In the genomic region with DNA sequence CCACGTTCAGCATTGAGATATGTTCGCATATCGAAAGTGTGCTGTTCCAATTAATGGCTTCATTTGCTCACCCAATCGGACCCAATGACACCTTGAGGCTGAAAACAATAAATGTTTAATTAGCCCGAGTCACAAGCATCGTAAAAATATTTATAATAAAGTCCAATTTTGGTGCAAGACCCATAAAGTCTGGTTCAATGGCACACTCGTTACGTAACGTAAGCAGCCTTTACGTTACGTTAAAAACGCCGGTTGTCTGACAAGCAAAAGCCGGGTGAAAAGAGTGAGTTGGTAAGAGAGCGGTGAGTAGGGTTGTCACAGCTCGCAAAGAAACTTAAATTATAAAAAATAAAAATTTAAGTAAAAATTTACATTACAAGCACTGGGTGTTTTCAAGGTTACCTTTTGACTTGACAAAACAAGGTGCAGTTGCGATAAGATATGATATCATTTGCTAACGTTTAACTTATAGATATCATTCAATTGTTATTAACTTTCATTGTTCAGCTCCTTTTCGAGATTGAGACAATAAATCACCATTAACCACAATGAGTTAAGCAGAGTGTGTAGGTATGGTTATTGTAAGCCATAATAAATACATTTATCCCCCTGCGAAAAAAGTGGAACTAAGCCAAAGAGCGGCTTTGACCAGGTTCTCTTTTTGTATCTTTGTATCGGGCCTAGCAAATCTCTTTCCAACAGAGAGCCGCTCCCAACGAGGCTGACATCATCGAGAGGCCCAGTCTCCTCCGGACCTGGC, we compare ENCODE assay signal across 1 fruit fly cellular context.
TF ChIP-seq lines count a peak whose summit lies in the region.

No protein-coding gene starts in this region.

TF ChIP-seq in whole organism, embryonic, 481 proteins besides CTCF, POLR2A, EP300 and RAD21 (continued from another document and continues in another):
- TF ChIP-seq dpn (GFP tag; optimal IDR thresholded peaks at IDR 0.05; lab: Kevin White, UChicago) (no peak), CG2889 (GFP tag; IDR thresholded peaks at IDR 0.05; lab: Robert Waterston, UW) (no peak), CG2120 (GFP tag; optimal IDR thresholded peaks at IDR 0.05; lab: Kevin White, UChicago) (peak; percentile 63), H2.0 (GFP tag; IDR thresholded peaks at IDR 0.05; lab: Robert Waterston, UW) (no peak), CG10543 (GFP tag; optimal IDR thresholded peaks at IDR 0.05; lab: Kevin White, UChicago) (no peak), Hr3 (GFP tag; optimal IDR thresholded peaks at IDR 0.05; lab: Kevin White, UChicago) (no peak), CG1603 (tag; optimal IDR thresholded peaks at IDR 0.05; lab: Kevin White, UChicago) (peak; percentile 26), CG10959 (GFP tag; IDR thresholded peaks at IDR 0.05; lab: Robert Waterston, UW) (no peak), ewg (GFP tag; optimal IDR thresholded peaks at IDR 0.05; lab: Kevin White, UChicago) (no peak), nerfin-2 (GFP tag; IDR thresholded peaks at IDR 0.05; lab: Robert Waterston, UW; ENCODE audit: partially characterized antibody) (no peak), Camta (GFP tag; optimal IDR thresholded peaks at IDR 0.05; lab: Kevin White, UChicago) (no peak), bab2 (GFP tag; optimal IDR thresholded peaks at IDR 0.05; lab: Kevin White, UChicago) (no peak), CG34224 (GFP tag; IDR thresholded peaks at IDR 0.05; lab: Robert Waterston, UW; ENCODE audit: partially characterized antibody) (no peak), CG3838 (GFP tag; optimal IDR thresholded peaks at IDR 0.05; lab: Kevin White, UChicago) (no peak), Scr (GFP tag; IDR thresholded peaks at IDR 0.05; lab: Robert Waterston, UW; ENCODE audit: partially characterized antibody) (no peak), CG15514 (GFP tag; optimal IDR thresholded peaks at IDR 0.05; lab: Kevin White, UChicago) (peak; percentile 16), Ravus (GFP tag; IDR thresholded peaks at IDR 0.05; lab: Robert Waterston, UW) (no peak), CG6813 (GFP tag; optimal IDR thresholded peaks at IDR 0.05; lab: Kevin White, UChicago) (no peak), Spps (tag; optimal IDR thresholded peaks at IDR 0.05; lab: Kevin White, UChicago) (no peak), gro (GFP tag; optimal IDR thresholded peaks at IDR 0.05; lab: Kevin White, UChicago) (no peak), pros (GFP tag; optimal IDR thresholded peaks at IDR 0.05; lab: Kevin White, UChicago) (no peak), CG10366 (GFP tag; IDR thresholded peaks at IDR 0.05; lab: Robert Waterston, UW) (no peak), slbo (GFP tag; IDR thresholded peaks at IDR 0.05; lab: Robert Waterston, UW) (peak; percentile 42; the same call in 1 of the 2 replicates), Taf1 (GFP tag; IDR thresholded peaks at IDR 0.05; lab: Robert Waterston, UW) (no peak), D (optimal IDR thresholded peaks at IDR 0.05; lab: Kevin White, UChicago) (no peak), D (GFP tag; optimal IDR thresholded peaks at IDR 0.05; lab: Kevin White, UChicago) (no peak), CG3163 (GFP tag; optimal IDR thresholded peaks at IDR 0.05; lab: Kevin White, UChicago) (peak; percentile 93), HLH4C (GFP tag; IDR thresholded peaks at IDR 0.05; lab: Robert Waterston, UW; ENCODE audit: partially characterized antibody) (no peak), CG14710 (tag; optimal IDR thresholded peaks at IDR 0.05; lab: Kevin White, UChicago) (peak; percentile 29), CG12155 (GFP tag; optimal IDR thresholded peaks at IDR 0.05; lab: Kevin White, UChicago) (peak; percentile 28), Dbx (GFP tag; IDR thresholded peaks at IDR 0.05; lab: Robert Waterston, UW) (no peak), CG11560 (tag; IDR thresholded peaks at IDR 0.05; lab: Robert Waterston, UW) (no peak), pum (GFP tag; optimal IDR thresholded peaks at IDR 0.05; lab: Kevin White, UChicago) (no peak), CG32532 (GFP tag; IDR thresholded peaks at IDR 0.05; lab: Robert Waterston, UW) (peak; percentile 27; the same call in 1 of the 2 replicates), Atf-2 (GFP tag; optimal IDR thresholded peaks at IDR 0.05; lab: Kevin White, UChicago) (no peak), tgo (GFP tag; IDR thresholded peaks at IDR 0.05; lab: Robert Waterston, UW) (peak; percentile 32; the same call in 2 of the 3 replicates), Chrac-16 (GFP tag; optimal IDR thresholded peaks at IDR 0.05; lab: Kevin White, UChicago) (peak; percentile 18), twi (tag; optimal IDR thresholded peaks at IDR 0.05; lab: Kevin White, UChicago) (no peak), CG16779 (GFP tag; IDR thresholded peaks at IDR 0.05; lab: Robert Waterston, UW) (no peak), corto (GFP tag; optimal IDR thresholded peaks at IDR 0.05; lab: Kevin White, UChicago) (peak; percentile 35), lola (GFP tag; optimal IDR thresholded peaks at IDR 0.05; lab: Kevin White, UChicago) (peak in 1 of 3 experiments; percentile 36), NfI (GFP tag; optimal IDR thresholded peaks at IDR 0.05; lab: Kevin White, UChicago) (peak; percentile 55), CG9609 (GFP tag; optimal IDR thresholded peaks at IDR 0.05; lab: Kevin White, UChicago) (peak; percentile 7), cato (GFP tag; optimal IDR thresholded peaks at IDR 0.05; lab: Kevin White, UChicago; ENCODE audit: borderline replicate concordance) (peak; percentile 6), btn (GFP tag; optimal IDR thresholded peaks at IDR 0.05; lab: Kevin White, UChicago) (no peak), tll (GFP tag; optimal IDR thresholded peaks at IDR 0.05; lab: Kevin White, UChicago) (no peak), CG17385 (GFP tag; optimal IDR thresholded peaks at IDR 0.05; lab: Kevin White, UChicago) (peak; percentile 17), D19B (GFP tag; optimal IDR thresholded peaks at IDR 0.05; lab: Kevin White, UChicago) (peak; percentile 25), pzg (GFP tag; optimal IDR thresholded peaks at IDR 0.05; lab: Kevin White, UChicago) (no peak), CG7839 (tag; optimal IDR thresholded peaks at IDR 0.05; lab: Kevin White, UChicago) (peak; percentile 70), scrt (GFP tag; optimal IDR thresholded peaks at IDR 0.05; lab: Kevin White, UChicago) (peak; percentile 42), CG12769 (tag; optimal IDR thresholded peaks at IDR 0.05; lab: Kevin White, UChicago) (no peak), sqz (GFP tag; optimal IDR thresholded peaks at IDR 0.05; lab: Kevin White, UChicago) (peak; percentile 25), zen (tag; optimal IDR thresholded peaks at IDR 0.05; lab: Kevin White, UChicago) (no peak), en (GFP tag; optimal IDR thresholded peaks at IDR 0.05; lab: Kevin White, UChicago) (no peak), crc (GFP tag; optimal IDR thresholded peaks at IDR 0.05; lab: Kevin White, UChicago) (no peak), Dip2 (GFP tag; IDR thresholded peaks at IDR 0.05; lab: Robert Waterston, UW) (no peak), bsh (GFP tag; optimal IDR thresholded peaks at IDR 0.05; lab: Kevin White, UChicago) (peak; percentile 42 to 66), CG11456 (GFP tag; IDR thresholded peaks at IDR 0.05; lab: Robert Waterston, UW) (no peak), CG4730 (GFP tag; IDR thresholded peaks at IDR 0.05; lab: Robert Waterston, UW) (no peak), Antp (GFP tag; optimal IDR thresholded peaks at IDR 0.05; lab: Kevin White, UChicago) (no peak), sug (tag; optimal IDR thresholded peaks at IDR 0.05; lab: Kevin White, UChicago) (peak; percentile 42), CG17359 (tag; optimal IDR thresholded peaks at IDR 0.05; lab: Kevin White, UChicago) (peak; percentile 49), CG15601 (tag; optimal IDR thresholded peaks at IDR 0.05; lab: Kevin White, UChicago) (no peak), GATAe (GFP tag; conservative IDR thresholded peaks at IDR 0.05; lab: Robert Waterston, UW) (no peak), dm (GFP tag; optimal IDR thresholded peaks at IDR 0.05; lab: Kevin White, UChicago) (no peak), Ets65A (GFP tag; lab: Kevin White, UChicago) (no peak), Ada2b (GFP tag; IDR thresholded peaks at IDR 0.05; lab: Robert Waterston, UW) (peak; percentile 36; the same call in 1 of the 2 replicates), HmgZ (tag; optimal IDR thresholded peaks at IDR 0.05; lab: Kevin White, UChicago) (no peak), NK7.1 (GFP tag; optimal IDR thresholded peaks at IDR 0.05; lab: Kevin White, UChicago) (no peak), Opbp (GFP tag; IDR thresholded peaks at IDR 0.05; lab: Robert Waterston, UW; ENCODE audit: partially characterized antibody) (no peak), Lhr (GFP tag; optimal IDR thresholded peaks at IDR 0.05; lab: Kevin White, UChicago) (no peak), ems (GFP tag; optimal IDR thresholded peaks at IDR 0.05; lab: Kevin White, UChicago) (no peak), cad (GFP tag; optimal IDR thresholded peaks at IDR 0.05; lab: Kevin White, UChicago) (no peak), otp (GFP tag; IDR thresholded peaks at IDR 0.05; lab: Robert Waterston, UW) (no peak), CG31224 (GFP tag; IDR thresholded peaks at IDR 0.05; lab: Robert Waterston, UW) (peak; percentile 21; the same call in 1 of the 2 replicates), bbx (GFP tag; IDR thresholded peaks at IDR 0.05; lab: Robert Waterston, UW; ENCODE audit: partially characterized antibody) (no peak), CG7372 (GFP tag; IDR thresholded peaks at IDR 0.05; lab: Robert Waterston, UW) (no peak), shn (GFP tag; optimal IDR thresholded peaks at IDR 0.05; lab: Kevin White, UChicago) (no peak), gem (tag; optimal IDR thresholded peaks at IDR 0.05; lab: Kevin White, UChicago) (peak; percentile 78), nau (GFP tag; optimal IDR thresholded peaks at IDR 0.05; lab: Kevin White, UChicago) (no peak), Usf (GFP tag; optimal IDR thresholded peaks at IDR 0.05; lab: Kevin White, UChicago) (no peak), CG13624 (GFP tag; optimal IDR thresholded peaks at IDR 0.05; lab: Kevin White, UChicago) (no peak), CG8478 (optimal IDR thresholded peaks at IDR 0.05; lab: Kevin White, UChicago) (no peak), CG7556 (GFP tag; optimal IDR thresholded peaks at IDR 0.05; lab: Kevin White, UChicago) (peak; percentile 51), CG3726 (GFP tag; IDR thresholded peaks at IDR 0.05; lab: Robert Waterston, UW) (no peak), mam (GFP tag; optimal IDR thresholded peaks at IDR 0.05; lab: Kevin White, UChicago) (no peak), CG12219 (GFP tag; optimal IDR thresholded peaks at IDR 0.05; lab: Kevin White, UChicago) (peak; percentile 39), lilli (GFP tag; optimal IDR thresholded peaks at IDR 0.05; lab: Kevin White, UChicago) (peak; percentile 38), CG10979 (tag; optimal IDR thresholded peaks at IDR 0.05; lab: Kevin White, UChicago) (peak; percentile 60), Xbp1 (GFP tag; optimal IDR thresholded peaks at IDR 0.05; lab: Kevin White, UChicago) (peak; percentile 25), CkIIα-i1 (GFP tag; IDR thresholded peaks at IDR 0.05; lab: Robert Waterston, UW) (no peak), dmrt11E (tag; optimal IDR thresholded peaks at IDR 0.05; lab: Kevin White, UChicago) (no peak), PHDP (tag; optimal IDR thresholded peaks at IDR 0.05; lab: Kevin White, UChicago) (peak; percentile 51), CG2199 (GFP tag; IDR thresholded peaks at IDR 0.05; lab: Robert Waterston, UW) (no peak), CG12236 (GFP tag; optimal IDR thresholded peaks at IDR 0.05; lab: Kevin White, UChicago) (no peak), Dref (GFP tag; IDR thresholded peaks at IDR 0.05; lab: Robert Waterston, UW) (no peak), chif (GFP tag; optimal IDR thresholded peaks at IDR 0.05; lab: Kevin White, UChicago) (peak in 1 of 2 experiments; percentile 8), hb (GFP tag; IDR thresholded peaks at IDR 0.05; lab: Robert Waterston, UW; ENCODE audit: partially characterized antibody) (no peak), jing (GFP tag; optimal IDR thresholded peaks at IDR 0.05; lab: Kevin White, UChicago) (no peak), dan (GFP tag; IDR thresholded peaks at IDR 0.05; lab: Robert Waterston, UW) (no peak), CG1602 (GFP tag; optimal IDR thresholded peaks at IDR 0.05; lab: Kevin White, UChicago) (no peak), peb (GFP tag; IDR thresholded peaks at IDR 0.05; lab: Robert Waterston, UW) (no peak), fru (optimal IDR thresholded peaks at IDR 0.05; lab: Kevin White, UChicago) (no peak), CG16863 (GFP tag; optimal IDR thresholded peaks at IDR 0.05; lab: Kevin White, UChicago) (no peak), sens-2 (GFP tag; IDR thresholded peaks at IDR 0.05; lab: Robert Waterston, UW) (no peak), CG4820 (GFP tag; optimal IDR thresholded peaks at IDR 0.05; lab: Kevin White, UChicago) (no peak), Oli (tag; optimal IDR thresholded peaks at IDR 0.05; lab: Kevin White, UChicago) (peak; percentile 58), CG8089 (GFP tag; optimal IDR thresholded peaks at IDR 0.05; lab: Kevin White, UChicago) (no peak), Rx (GFP tag; IDR thresholded peaks at IDR 0.05; lab: Robert Waterston, UW) (no peak), CG6272 (GFP tag; IDR thresholded peaks at IDR 0.05; lab: Robert Waterston, UW) (no peak), Nf-YB (GFP tag; optimal IDR thresholded peaks at IDR 0.05; lab: Kevin White, UChicago) (peak; percentile 2), HLH54F (GFP tag; optimal IDR thresholded peaks at IDR 0.05; lab: Kevin White, UChicago) (peak; percentile 2), CG6175 (GFP tag; IDR thresholded peaks at IDR 0.05; lab: Robert Waterston, UW) (no peak), fu2 (GFP tag; optimal IDR thresholded peaks at IDR 0.05; lab: Kevin White, UChicago) (no peak), CG7786 (GFP tag; optimal IDR thresholded peaks at IDR 0.05; lab: Kevin White, UChicago) (peak; percentile 21), sens (GFP tag; lab: Kevin White, UChicago) (peak; percentile 80), CG2129 (GFP tag; IDR thresholded peaks at IDR 0.05; lab: Robert Waterston, UW; ENCODE audit: partially characterized antibody) (no peak), CG7963 (GFP tag; IDR thresholded peaks at IDR 0.05; lab: Robert Waterston, UW; ENCODE audit: partially characterized antibody) (no peak), CG3847 (GFP tag; IDR thresholded peaks at IDR 0.05; lab: Robert Waterston, UW) (no peak), grau (tag; optimal IDR thresholded peaks at IDR 0.05; lab: Kevin White, UChicago) (peak; percentile 68), CG1233 (GFP tag; optimal IDR thresholded peaks at IDR 0.05; lab: Kevin White, UChicago) (peak; percentile 43), Fer3 (tag; optimal IDR thresholded peaks at IDR 0.05; lab: Kevin White, UChicago) (peak; percentile 43), sim (GFP tag; IDR thresholded peaks at IDR 0.05; lab: Robert Waterston, UW) (no peak), lov (optimal IDR thresholded peaks at IDR 0.05; lab: Kevin White, UChicago) (no peak), lov (GFP tag; IDR thresholded peaks at IDR 0.05; lab: Robert Waterston, UW) (no peak), Bgb (GFP tag; IDR thresholded peaks at IDR 0.05; lab: Robert Waterston, UW; ENCODE audit: partially characterized antibody) (no peak)
